Fruit fly (Drosophila melanogaster): ENCODE measurements around the gene CG46468.
A peak's percentile ranks its signal among the peaks of the same experiment; 100 is the strongest.

The CG46468 gene

DNA sequence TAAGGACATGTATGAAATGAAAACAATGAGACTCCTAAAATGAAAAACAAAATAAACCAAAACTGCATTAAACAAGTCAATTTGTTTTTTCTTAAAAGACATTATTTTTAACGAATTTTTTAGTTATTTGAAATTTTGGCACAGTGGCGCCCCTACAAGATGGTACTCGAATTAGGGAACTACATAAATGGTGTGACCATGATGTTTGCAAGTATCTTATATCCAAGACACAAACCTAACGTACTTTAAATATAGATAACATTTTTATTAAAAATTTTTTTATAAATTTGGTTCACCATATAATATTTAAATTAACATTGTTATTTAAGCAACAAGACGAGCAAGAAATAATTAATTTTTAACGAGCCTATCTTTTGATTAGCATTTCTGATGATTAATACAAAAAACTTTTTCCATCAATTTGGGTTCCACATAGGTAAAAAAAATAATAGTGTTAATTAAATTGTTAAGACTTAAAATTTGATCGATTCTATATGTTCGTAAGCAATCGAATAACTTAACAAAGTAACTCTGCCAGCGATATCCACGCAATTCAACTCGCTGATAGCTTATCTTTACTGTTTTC, 25.2 kb downstream of the CG46468 start, which contains the start of gene CG17855 (continued):
- no peak for TF ChIP-seq crp (GFP tag; optimal IDR thresholded peaks at IDR 0.05)
- 0 out of 2 replicates have a peak, but pooled peaks have one; percentile 14 for TF ChIP-seq GATAe (GFP tag; conservative IDR thresholded peaks at IDR 0.05)
- no peak for TF ChIP-seq ci (GFP tag; IDR thresholded peaks at IDR 0.05)
- no peak for TF ChIP-seq Adf1 (GFP tag; IDR thresholded peaks at IDR 0.05)
- TF ChIP-seq CG6854 (GFP tag; optimal IDR thresholded peaks at IDR 0.05) = no peak
- TF ChIP-seq CG11696 (GFP tag; IDR thresholded peaks at IDR 0.05) = no peak
- no peak for TF ChIP-seq Six4 (GFP tag; optimal IDR thresholded peaks at IDR 0.05)
- no peak for TF ChIP-seq Dbx (GFP tag; IDR thresholded peaks at IDR 0.05)
- no peak for TF ChIP-seq gem (tag; optimal IDR thresholded peaks at IDR 0.05)
- TF ChIP-seq ranshi (GFP tag; IDR thresholded peaks at IDR 0.05) = no peak
- no peak for TF ChIP-seq inv (GFP tag; IDR thresholded peaks at IDR 0.05; ENCODE audit: partially characterized antibody)
- TF ChIP-seq Lpt (GFP tag; optimal IDR thresholded peaks at IDR 0.05) = no peak
- TF ChIP-seq CG10959 (GFP tag; IDR thresholded peaks at IDR 0.05) = no peak
- peak; percentile 43 for TF ChIP-seq pita (GFP tag; optimal IDR thresholded peaks at IDR 0.05)
- no peak for TF ChIP-seq gro (GFP tag; optimal IDR thresholded peaks at IDR 0.05)
- no peak for TF ChIP-seq unpg (GFP tag; optimal IDR thresholded peaks at IDR 0.05)
- no peak for TF ChIP-seq usp (GFP tag; optimal IDR thresholded peaks at IDR 0.05)
- TF ChIP-seq hbn (GFP tag; IDR thresholded peaks at IDR 0.05; ENCODE audit: partially characterized antibody) = no peak
- no peak for TF ChIP-seq CG4404 (GFP tag; IDR thresholded peaks at IDR 0.05)
- TF ChIP-seq ERR (GFP tag; optimal IDR thresholded peaks at IDR 0.05) = no peak
- TF ChIP-seq stwl (tag; optimal IDR thresholded peaks at IDR 0.05) = peak; percentile 90
- no peak; the same call in 2 of the 3 replicates for TF ChIP-seq Opbp (GFP tag; IDR thresholded peaks at IDR 0.05; ENCODE audit: partially characterized antibody)
- TF ChIP-seq dmrt11E (tag; optimal IDR thresholded peaks at IDR 0.05) = no peak
- no peak for TF ChIP-seq CG42726 (GFP tag; IDR thresholded peaks at IDR 0.05; ENCODE audit: partially characterized antibody)
- TF ChIP-seq Dip2 (GFP tag; IDR thresholded peaks at IDR 0.05) = no peak
- TF ChIP-seq chinmo (GFP tag; IDR thresholded peaks at IDR 0.05; ENCODE audit: partially characterized antibody) = no peak

DNA sequence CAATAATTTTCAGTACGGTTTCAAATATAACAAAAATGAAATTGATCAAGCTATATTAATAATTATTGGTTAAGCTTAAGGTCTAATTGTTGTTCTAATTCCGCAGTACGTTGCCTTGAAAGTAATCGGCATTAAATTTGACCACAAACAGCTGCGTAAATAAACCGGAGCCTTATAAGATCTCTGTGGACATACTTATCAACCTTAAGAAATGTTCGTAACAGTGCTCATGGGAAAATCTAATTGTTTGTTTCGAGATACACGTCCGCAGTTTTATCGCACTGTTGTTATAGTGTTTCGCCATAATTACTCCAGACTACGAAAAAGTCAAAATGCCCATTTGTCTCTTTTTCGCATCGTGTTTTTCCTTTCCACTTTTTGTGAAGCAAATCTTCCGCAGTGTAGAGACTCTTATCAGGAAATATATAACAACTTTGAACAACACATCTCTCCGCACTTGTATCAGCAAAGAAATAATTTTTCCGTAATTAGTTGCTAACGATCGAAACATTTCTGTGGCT, 35.3 kb downstream of the CG46468 start:
- no peak for TF ChIP-seq p53 (GFP tag; optimal IDR thresholded peaks at IDR 0.05)
- TF ChIP-seq zfh2 (GFP tag; optimal IDR thresholded peaks at IDR 0.05) = no peak
- TF ChIP-seq CG34422 (GFP tag; IDR thresholded peaks at IDR 0.05) = no peak
- TF ChIP-seq ab (GFP tag; optimal IDR thresholded peaks at IDR 0.05) = no peak
- peak; percentile 7 for TF ChIP-seq CG6765 (GFP tag; optimal IDR thresholded peaks at IDR 0.05)
- TF ChIP-seq org-1 (GFP tag; optimal IDR thresholded peaks at IDR 0.05) = no peak
- TF ChIP-seq Drgx (GFP tag; IDR thresholded peaks at IDR 0.05) = peak; percentile 27; the same call in 1 of the 2 replicates
- TF ChIP-seq CG12236 (GFP tag; optimal IDR thresholded peaks at IDR 0.05) = no peak
- no peak for TF ChIP-seq hbn (GFP tag; IDR thresholded peaks at IDR 0.05; ENCODE audit: partially characterized antibody)
- peak; percentile 36 for TF ChIP-seq mirr (GFP tag; optimal IDR thresholded peaks at IDR 0.05)
- TF ChIP-seq HmgZ (tag; optimal IDR thresholded peaks at IDR 0.05) = no peak
- TF ChIP-seq CG8765 (GFP tag; IDR thresholded peaks at IDR 0.05) = no peak
- peak; percentile 18 for TF ChIP-seq Fer1 (GFP tag; optimal IDR thresholded peaks at IDR 0.05)
- no peak for TF ChIP-seq Atf3 (GFP tag; optimal IDR thresholded peaks at IDR 0.05)
- peak in 1 of 2 experiments; percentile 34 for TF ChIP-seq Pdp1 (GFP tag; optimal IDR thresholded peaks at IDR 0.05)
- TF ChIP-seq wdn (GFP tag; IDR thresholded peaks at IDR 0.05) = no peak
- no peak for TF ChIP-seq CG9876 (GFP tag; optimal IDR thresholded peaks at IDR 0.05)
- no peak for TF ChIP-seq Blimp-1 (GFP tag; optimal IDR thresholded peaks at IDR 0.05)
- no peak for TF ChIP-seq CG10274 (GFP tag; optimal IDR thresholded peaks at IDR 0.05)
- no peak for TF ChIP-seq pho (GFP tag; optimal IDR thresholded peaks at IDR 0.05)
- TF ChIP-seq CG13296 (GFP tag; optimal IDR thresholded peaks at IDR 0.05) = peak; percentile 2
- no peak for TF ChIP-seq CG6272 (GFP tag; IDR thresholded peaks at IDR 0.05)
- peak; percentile 8 for TF ChIP-seq CG18599 (GFP tag; optimal IDR thresholded peaks at IDR 0.05)
- no peak for TF ChIP-seq CG8359 (GFP tag; optimal IDR thresholded peaks at IDR 0.05; ENCODE audit: borderline replicate concordance)
- no peak for TF ChIP-seq CG11695 (GFP tag; IDR thresholded peaks at IDR 0.05)
- TF ChIP-seq vfl (GFP tag; optimal IDR thresholded peaks at IDR 0.05) = no peak
